Fruit fly (Drosophila melanogaster) whole organism, pupa: ENCODE data around the gene CG33107.
A peak's percentile ranks its signal among the peaks of the same experiment; 100 is the strongest.

Experiments used
- CG10348 ChIP-seq: fragments of 200-800 bp; sonication (Bioruptor generic); IDR thresholded peaks from 2 replicates; pipeline ENCODE4 v1.3.6; 2022; ENCODE audit warnings: missing biosample characterization, missing genetic modification characterization
- CG12605 ChIP-seq: fragments of 200-800 bp; sonication (Bioruptor generic); IDR thresholded peaks from 2 replicates; pipeline ENCODE4 v1.3.6; 2022; ENCODE audit warnings: missing biosample characterization, missing genetic modification characterization
- CG13204 ChIP-seq: fragments of 200-800 bp; sonication (Bioruptor generic); optimal IDR thresholded peaks from 2 replicates; lab custom pipeline; 2018; ENCODE audit warnings: missing biosample characterization, mild to moderate bottlenecking, missing genetic modification characterization, moderate library complexity
- CG14655 ChIP-seq: fragments of 200-800 bp; sonication (Bioruptor generic); optimal IDR thresholded peaks from 3 replicates; lab custom pipeline; 2017; ENCODE audit warnings: mild to moderate bottlenecking, missing biosample characterization, missing genetic modification reagents, missing genetic modification characterization
- CG15710 ChIP-seq: fragments of 200-800 bp; sonication (Bioruptor generic); optimal IDR thresholded peaks from 2 replicates; lab custom pipeline; 2018; ENCODE audit warnings: missing biosample characterization, mild to moderate bottlenecking, missing genetic modification characterization, moderate library complexity
- CG17806 ChIP-seq: fragments of 200-800 bp; sonication (Bioruptor generic); optimal IDR thresholded peaks from 2 replicates; lab custom pipeline; 2018; ENCODE audit warnings: missing biosample characterization, mild to moderate bottlenecking, missing genetic modification characterization, moderate library complexity
- CG32121 ChIP-seq: fragments of 200-800 bp; sonication (Bioruptor generic); IDR thresholded peaks from 2 replicates; pipeline ENCODE4 v1.3.6; 2022; ENCODE audit warnings: missing biosample characterization, missing genetic modification characterization
- CG34367 ChIP-seq: fragments of 200-800 bp; sonication (Bioruptor generic); optimal IDR thresholded peaks from 2 replicates; lab custom pipeline; 2018; ENCODE audit warnings: missing biosample characterization, mild to moderate bottlenecking, missing genetic modification characterization
- CG4496 ChIP-seq: fragments of 200-800 bp; sonication (Bioruptor generic); IDR thresholded peaks from 3 replicates; pipeline ENCODE4 v1.3.6; 2022; ENCODE audit warnings: missing biosample characterization, missing genetic modification characterization
- CG8159 ChIP-seq: fragments of 200-800 bp; sonication (Bioruptor generic); optimal IDR thresholded peaks from 3 replicates; lab custom pipeline; 2018; ENCODE audit warnings: missing biosample characterization, mild to moderate bottlenecking, missing genetic modification characterization, moderate library complexity
- CG8301 ChIP-seq: fragments of 200-800 bp; sonication (Bioruptor generic); optimal IDR thresholded peaks from 2 replicates; lab custom pipeline; 2018; ENCODE audit warnings: missing biosample characterization, mild to moderate bottlenecking, missing genetic modification characterization
- CG9948 ChIP-seq: fragments of 200-800 bp; sonication (Bioruptor generic); optimal IDR thresholded peaks from 2 replicates; lab custom pipeline; 2018; ENCODE audit warnings: missing biosample characterization, mild to moderate bottlenecking, missing genetic modification characterization, moderate library complexity
- D1 ChIP-seq: fragments of 200-800 bp; sonication (Bioruptor generic); optimal IDR thresholded peaks from 2 replicates; lab custom pipeline; 2018; ENCODE audit warnings: missing biosample characterization, mild to moderate bottlenecking, missing genetic modification characterization, moderate library complexity
- EcR ChIP-seq: fragments of 200-800 bp; sonication (Bioruptor generic); optimal IDR thresholded peaks from 3 replicates; lab custom pipeline; 2019; ENCODE audit warnings: missing biosample characterization, missing genetic modification characterization, mild to moderate bottlenecking, moderate library complexity, missing genetic modification reagents
- Ets98B ChIP-seq: fragments of 200-800 bp; sonication (Bioruptor generic); IDR thresholded peaks from 2 replicates; pipeline ENCODE4 v1.3.6; 2022; ENCODE audit warnings: missing biosample characterization, missing genetic modification characterization
- Pif1A ChIP-seq: fragments of 200-800 bp; sonication (Bioruptor generic); optimal IDR thresholded peaks from 3 replicates; lab custom pipeline; 2016; ENCODE audit warnings: missing biosample characterization, missing genetic modification characterization
- Pif1B ChIP-seq: fragments of 200-800 bp; sonication (Bioruptor generic); optimal IDR thresholded peaks from 3 replicates; lab custom pipeline; 2016; ENCODE audit warnings: missing biosample characterization, missing genetic modification characterization
- Snoo ChIP-seq: fragments of 200-800 bp; sonication (Bioruptor generic); optimal IDR thresholded peaks from 3 replicates; lab custom pipeline; 2017; ENCODE audit warnings: missing biosample characterization, mild to moderate bottlenecking, missing genetic modification characterization, inconsistent platforms
- fd96Ca ChIP-seq: fragments of 200-800 bp; sonication (Bioruptor generic); IDR thresholded peaks from 3 replicates; pipeline ENCODE4 v1.3.6; 2022; ENCODE audit warnings: missing biosample characterization, missing genetic modification characterization
- gl ChIP-seq: fragments of 200-800 bp; sonication (Bioruptor generic); optimal IDR thresholded peaks from 2 replicates; lab custom pipeline; 2018; ENCODE audit warnings: missing biosample characterization, mild to moderate bottlenecking, missing genetic modification characterization
- rn ChIP-seq: fragments of 200-800 bp; sonication (Bioruptor generic); IDR thresholded peaks from 2 replicates; pipeline ENCODE4 v1.3.6; 2022; ENCODE audit warnings: missing biosample characterization, missing genetic modification characterization

Gene CG33107

dm6 chr3R:22597344-22597954 lies 12.9 kb upstream of the CG33107 start:
- TF ChIP-seq Pif1A (no peak), Pif1B (GFP tag; lab: Kevin White, UChicago) (no peak), CG14655 (GFP tag; lab: Kevin White, UChicago) (no peak), gl (tag; lab: Kevin White, UChicago) (peak; percentile 2), CG10348 (GFP tag; lab: Robert Waterston, UW) (peak; percentile 51), fd96Ca (GFP tag; lab: Robert Waterston, UW) (peak; percentile 79), EcR (GFP tag; lab: Kevin White, UChicago) (no peak), CG4496 (peak; percentile 91), CG12605 (GFP tag; lab: Robert Waterston, UW) (peak; percentile 86), rn (GFP tag; lab: Robert Waterston, UW) (peak; percentile 55; the same call in 1 of the 2 replicates), Ets98B (GFP tag; lab: Robert Waterston, UW) (peak; percentile 92), CG13204 (GFP tag; lab: Kevin White, UChicago) (no peak), CG15710 (tag; lab: Kevin White, UChicago) (no peak), CG32121 (peak; percentile 88), Snoo (no peak), CG8301 (no peak), CG9948 (tag; lab: Kevin White, UChicago) (no peak)

dm6 chr3R:22596450-22596849 lies 11.9 kb upstream of the CG33107 start:
- TF ChIP-seq CG14655 (GFP tag; lab: Kevin White, UChicago) = no peak
- TF ChIP-seq Pif1B (GFP tag; lab: Kevin White, UChicago) = no peak
- TF ChIP-seq Ets98B (GFP tag; lab: Robert Waterston, UW) = no peak
- no peak for TF ChIP-seq CG13204 (GFP tag; lab: Kevin White, UChicago)
- TF ChIP-seq CG10348 (GFP tag; lab: Robert Waterston, UW) = no peak
- TF ChIP-seq rn (GFP tag; lab: Robert Waterston, UW) = no peak
- TF ChIP-seq EcR (GFP tag; lab: Kevin White, UChicago) = no peak
- TF ChIP-seq Pif1A = no peak
- TF ChIP-seq CG8159 = no peak
- TF ChIP-seq D1 (tag; lab: Kevin White, UChicago) = no peak
- no peak for TF ChIP-seq CG12605 (GFP tag; lab: Robert Waterston, UW)
- no peak for TF ChIP-seq CG9948 (tag; lab: Kevin White, UChicago)
- TF ChIP-seq CG15710 (tag; lab: Kevin White, UChicago) = no peak

- no peak for TF ChIP-seq CG9948 (tag; lab: Kevin White, UChicago)
- no peak for TF ChIP-seq CG14655 (GFP tag; lab: Kevin White, UChicago)
- TF ChIP-seq CG10348 (GFP tag; lab: Robert Waterston, UW) = no peak
- no peak for TF ChIP-seq CG15710 (tag; lab: Kevin White, UChicago)
- TF ChIP-seq EcR (GFP tag; lab: Kevin White, UChicago) = no peak
- no peak for TF ChIP-seq D1 (tag; lab: Kevin White, UChicago)
- TF ChIP-seq gl (tag; lab: Kevin White, UChicago) = no peak
- TF ChIP-seq CG8301 = no peak
- TF ChIP-seq, all 21 proteins: peak for 0
Measured at dm6 chr3R:22595293-22595868, 10.9 kb upstream of the CG33107 start.

dm6 chr3R:22594257-22594656 lies 9.7 kb upstream of the CG33107 start:
- peak; percentile 74 for TF ChIP-seq CG8301
- peak; percentile 13; the same call in 1 of the 2 replicates for TF ChIP-seq rn (GFP tag; lab: Robert Waterston, UW)
- TF ChIP-seq CG32121 = no peak; the same call in 1 of the 2 replicates
- TF ChIP-seq CG4496 = no peak
- TF ChIP-seq CG9948 (tag; lab: Kevin White, UChicago) = peak; percentile 1
- peak; percentile 24 for TF ChIP-seq Pif1A
- TF ChIP-seq CG14655 (GFP tag; lab: Kevin White, UChicago) = peak; percentile 75
- TF ChIP-seq Ets98B (GFP tag; lab: Robert Waterston, UW) = 0 out of 2 replicates have a peak, but pooled peaks have one; percentile 22
- TF ChIP-seq CG12605 (GFP tag; lab: Robert Waterston, UW) = no peak

dm6 chr3R:22590668-22591275 lies 6.3 kb upstream of the CG33107 start:
- no peak; the same call in none of the 2 replicates for TF ChIP-seq Ets98B (GFP tag; lab: Robert Waterston, UW)
- TF ChIP-seq CG17806 (tag; lab: Kevin White, UChicago) = peak; percentile 48
- no peak for TF ChIP-seq EcR (GFP tag; lab: Kevin White, UChicago)
- peak; percentile 36 for TF ChIP-seq Pif1B (GFP tag; lab: Kevin White, UChicago)
- TF ChIP-seq CG8159 = peak; percentile 47
- TF ChIP-seq Pif1A = peak; percentile 71
- no peak for TF ChIP-seq D1 (tag; lab: Kevin White, UChicago)
- no peak for TF ChIP-seq gl (tag; lab: Kevin White, UChicago)
- TF ChIP-seq fd96Ca (GFP tag; lab: Robert Waterston, UW) = peak; percentile 37; the same call in 1 of the 3 replicates
- peak; percentile 18 for TF ChIP-seq CG34367
- TF ChIP-seq CG14655 (GFP tag; lab: Kevin White, UChicago) = peak; percentile 86
- TF ChIP-seq CG15710 (tag; lab: Kevin White, UChicago) = peak; percentile 46
- TF ChIP-seq CG12605 (GFP tag; lab: Robert Waterston, UW) = no peak
- TF ChIP-seq CG9948 (tag; lab: Kevin White, UChicago) = peak; percentile 43
- peak; percentile 46 for TF ChIP-seq CG4496
- no peak for TF ChIP-seq CG13204 (GFP tag; lab: Kevin White, UChicago)
- 0 out of 2 replicates have a peak, but pooled peaks have one; percentile 39 for TF ChIP-seq CG10348 (GFP tag; lab: Robert Waterston, UW)
- peak; percentile 75 for TF ChIP-seq CG8301
- TF ChIP-seq CG32121 = peak; percentile 19; the same call in 1 of the 2 replicates
- no peak for TF ChIP-seq Snoo
- TF ChIP-seq rn (GFP tag; lab: Robert Waterston, UW) = no peak
- TF ChIP-seq, all 21 proteins: peak for 13
